Fruit fly (Drosophila melanogaster): ENCODE measurements around the gene CG17754.

dm6 chrX:9247171-9247783, 2.9 kb upstream of the CG17754 start, which contains the start of the genes amx and Dsor1:
- TF ChIP-seq OdsH (GFP tag; optimal IDR thresholded peaks at IDR 0.05) (no peak), CG6854 (GFP tag; optimal IDR thresholded peaks at IDR 0.05) (no peak), Met (GFP tag; optimal IDR thresholded peaks at IDR 0.05) (no peak), net (GFP tag; optimal IDR thresholded peaks at IDR 0.05) (no peak), fd59A (GFP tag; optimal IDR thresholded peaks at IDR 0.05) (no peak), Eip78C (GFP tag) (peak; percentile 59), spab (GFP tag; optimal IDR thresholded peaks at IDR 0.05) (no peak)
